Worm (Caenorhabditis elegans): ENCODE data around the gene T19B10.12.

T19B10.12 gene

ce11 chrV:11266681-11267080 lies 15.8 kb downstream of the T19B10.12 start, which contains the start of gene str-116:
TSS of gene str-116 (plus strand) at chrV:11266981.
- TF ChIP-seq ets-7 (tag; optimal IDR thresholded peaks at IDR 0.05) (no peak), pes-1 (GFP tag; IDR thresholded peaks at IDR 0.05) (no peak), sea-1 (GFP tag; conservative IDR thresholded peaks at IDR 0.05) (no peak), B0310.2 (tag; optimal IDR thresholded peaks at IDR 0.05) (no peak), tbx-37 (GFP tag; conservative IDR thresholded peaks at IDR 0.05) (no peak), tbx-11 (GFP tag; IDR thresholded peaks at IDR 0.05) (no peak), hnd-1 (tag; optimal IDR thresholded peaks at IDR 0.05) (no peak), hmg-4 (GFP tag; optimal IDR thresholded peaks at IDR 0.05) (no peak), F13C5.2 (tag; optimal IDR thresholded peaks at IDR 0.05) (no peak), hmbx-1 (tag; optimal IDR thresholded peaks at IDR 0.05) (no peak), aly-1 (tag; optimal IDR thresholded peaks at IDR 0.05) (no peak), flt-1 (GFP tag; IDR thresholded peaks at IDR 0.05) (no peak), ceh-13 (GFP tag; optimal IDR thresholded peaks at IDR 0.05) (no peak), scrt-1 (GFP tag; IDR thresholded peaks at IDR 0.05) (no peak), ama-1 (optimal IDR thresholded peaks at IDR 0.05) (no peak)

- TF ChIP-seq hmbx-1 (tag; optimal IDR thresholded peaks at IDR 0.05) (no peak), ceh-13 (GFP tag; optimal IDR thresholded peaks at IDR 0.05) (no peak), scrt-1 (GFP tag; IDR thresholded peaks at IDR 0.05) (no peak), aly-1 (tag; optimal IDR thresholded peaks at IDR 0.05) (no peak), flt-1 (GFP tag; IDR thresholded peaks at IDR 0.05) (no peak), tra-4 (tag; optimal IDR thresholded peaks at IDR 0.05) (no peak), B0310.2 (tag; optimal IDR thresholded peaks at IDR 0.05) (no peak), hnd-1 (tag; optimal IDR thresholded peaks at IDR 0.05) (no peak), F13C5.2 (tag; optimal IDR thresholded peaks at IDR 0.05) (no peak)
Observed at ce11 chrV:11268791-11269190, 18.0 kb downstream of the T19B10.12 start, which contains the start of gene str-115. TSS of gene str-115 (plus strand) at chrV:11269091.

ce11 chrV:11271051-11271450 lies 20.2 kb downstream of the T19B10.12 start, which contains the start of gene clec-222:
TSS of gene clec-222 (plus strand) at chrV:11271351.
- no peak for TF ChIP-seq flt-1 (GFP tag; IDR thresholded peaks at IDR 0.05)
- TF ChIP-seq hmbx-1 (tag; optimal IDR thresholded peaks at IDR 0.05) = no peak
- no peak for TF ChIP-seq tbx-37 (GFP tag; conservative IDR thresholded peaks at IDR 0.05)
- TF ChIP-seq ets-7 (tag; optimal IDR thresholded peaks at IDR 0.05) = no peak
- no peak for TF ChIP-seq F13C5.2 (tag; optimal IDR thresholded peaks at IDR 0.05)
- TF ChIP-seq B0310.2 (tag; optimal IDR thresholded peaks at IDR 0.05) = no peak

- TF ChIP-seq tbx-37 (GFP tag; conservative IDR thresholded peaks at IDR 0.05) = no peak
- TF ChIP-seq ets-7 (tag; optimal IDR thresholded peaks at IDR 0.05) = no peak
- no peak for TF ChIP-seq pes-1 (GFP tag; IDR thresholded peaks at IDR 0.05)
- no peak for TF ChIP-seq B0310.2 (tag; optimal IDR thresholded peaks at IDR 0.05)
- no peak for TF ChIP-seq hmg-4 (GFP tag; optimal IDR thresholded peaks at IDR 0.05)
- TF ChIP-seq scrt-1 (GFP tag; IDR thresholded peaks at IDR 0.05) = no peak
- no peak for TF ChIP-seq F13C5.2 (tag; optimal IDR thresholded peaks at IDR 0.05)
- no peak for TF ChIP-seq hnd-1 (tag; optimal IDR thresholded peaks at IDR 0.05)
- no peak for TF ChIP-seq aly-1 (tag; optimal IDR thresholded peaks at IDR 0.05)
Observed at ce11 chrV:11272848-11273247, 22.0 kb downstream of the T19B10.12 start, which contains the start of gene clec-223. TSS of gene clec-223 (plus strand) at chrV:11273148.

DNA sequence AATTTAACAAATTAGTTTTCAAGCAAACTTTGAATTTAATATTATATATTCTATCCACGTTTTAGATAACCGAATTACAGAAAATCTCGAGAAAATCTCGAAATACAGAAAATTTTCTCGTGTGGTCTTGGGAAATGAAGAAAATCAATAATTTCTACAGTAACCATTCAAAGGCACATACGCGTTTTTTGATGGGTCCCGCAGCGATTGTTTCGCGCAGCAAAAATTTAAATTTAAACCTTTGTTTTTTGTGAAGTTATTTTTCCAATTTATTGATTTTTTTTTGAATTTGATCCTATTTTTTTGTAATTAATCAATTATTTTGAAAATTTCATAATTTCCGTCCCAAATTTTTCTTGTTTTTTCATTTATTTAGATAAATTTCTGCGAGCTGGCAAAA lies 28.7 kb downstream of the T19B10.12 start:
- TF ChIP-seq F13C5.2 (tag; optimal IDR thresholded peaks at IDR 0.05) = no peak
- no peak for TF ChIP-seq flt-1 (GFP tag; IDR thresholded peaks at IDR 0.05)
- no peak for TF ChIP-seq hmg-4 (GFP tag; optimal IDR thresholded peaks at IDR 0.05)
- TF ChIP-seq tbx-11 (GFP tag; IDR thresholded peaks at IDR 0.05) = no peak
- no peak for TF ChIP-seq tbx-37 (GFP tag; conservative IDR thresholded peaks at IDR 0.05)
- TF ChIP-seq ceh-36 (tag; optimal IDR thresholded peaks at IDR 0.05) = no peak
- TF ChIP-seq tra-4 (tag; optimal IDR thresholded peaks at IDR 0.05) = no peak
- no peak for TF ChIP-seq sea-1 (GFP tag; conservative IDR thresholded peaks at IDR 0.05)
- TF ChIP-seq hnd-1 (tag; optimal IDR thresholded peaks at IDR 0.05) = no peak
- no peak for TF ChIP-seq scrt-1 (GFP tag; IDR thresholded peaks at IDR 0.05)
- no peak for TF ChIP-seq pes-1 (GFP tag; IDR thresholded peaks at IDR 0.05)
- no peak for TF ChIP-seq ama-1 (optimal IDR thresholded peaks at IDR 0.05)
- TF ChIP-seq ceh-13 (GFP tag; optimal IDR thresholded peaks at IDR 0.05) = no peak
- no peak for TF ChIP-seq ets-7 (tag; optimal IDR thresholded peaks at IDR 0.05)
- TF ChIP-seq B0310.2 (tag; optimal IDR thresholded peaks at IDR 0.05) = no peak
- TF ChIP-seq hmbx-1 (tag; optimal IDR thresholded peaks at IDR 0.05) = no peak
- no peak for TF ChIP-seq aly-1 (tag; optimal IDR thresholded peaks at IDR 0.05)

- no peak for TF ChIP-seq tra-4 (tag; optimal IDR thresholded peaks at IDR 0.05)
- no peak for TF ChIP-seq aly-1 (tag; optimal IDR thresholded peaks at IDR 0.05)
- no peak for TF ChIP-seq sea-1 (GFP tag; conservative IDR thresholded peaks at IDR 0.05)
- peak; percentile 52 for TF ChIP-seq hmg-4 (GFP tag; optimal IDR thresholded peaks at IDR 0.05)
- TF ChIP-seq hnd-1 (tag; optimal IDR thresholded peaks at IDR 0.05) = no peak
- TF ChIP-seq hmbx-1 (tag; optimal IDR thresholded peaks at IDR 0.05) = no peak
- TF ChIP-seq tbx-11 (GFP tag; IDR thresholded peaks at IDR 0.05) = no peak
Observed at ce11 chrV:11281414-11282209, 30.8 kb downstream of the T19B10.12 start.

ce11 chrV:11282272-11282671 lies 31.4 kb downstream of the T19B10.12 start, which contains the start of gene gly-20:
TSS of gene gly-20 (plus strand) at chrV:11282572.
- TF ChIP-seq tbx-11 (GFP tag; IDR thresholded peaks at IDR 0.05) = no peak
- no peak for TF ChIP-seq F13C5.2 (tag; optimal IDR thresholded peaks at IDR 0.05)
- no peak for TF ChIP-seq ets-7 (tag; optimal IDR thresholded peaks at IDR 0.05)
- no peak for TF ChIP-seq hmbx-1 (tag; optimal IDR thresholded peaks at IDR 0.05)
- no peak for TF ChIP-seq aly-1 (tag; optimal IDR thresholded peaks at IDR 0.05)
- TF ChIP-seq flt-1 (GFP tag; IDR thresholded peaks at IDR 0.05) = no peak
- no peak for TF ChIP-seq hmg-4 (GFP tag; optimal IDR thresholded peaks at IDR 0.05)
- no peak for TF ChIP-seq ceh-36 (tag; optimal IDR thresholded peaks at IDR 0.05)
- TF ChIP-seq tra-4 (tag; optimal IDR thresholded peaks at IDR 0.05) = no peak
- no peak for TF ChIP-seq hnd-1 (tag; optimal IDR thresholded peaks at IDR 0.05)
- no peak for TF ChIP-seq B0310.2 (tag; optimal IDR thresholded peaks at IDR 0.05)
- TF ChIP-seq sea-1 (GFP tag; conservative IDR thresholded peaks at IDR 0.05) = no peak
- no peak for TF ChIP-seq ceh-13 (GFP tag; optimal IDR thresholded peaks at IDR 0.05)
- TF ChIP-seq pes-1 (GFP tag; IDR thresholded peaks at IDR 0.05) = no peak
- no peak for TF ChIP-seq scrt-1 (GFP tag; IDR thresholded peaks at IDR 0.05)
- TF ChIP-seq tbx-37 (GFP tag; conservative IDR thresholded peaks at IDR 0.05) = no peak
- no peak for TF ChIP-seq ama-1 (optimal IDR thresholded peaks at IDR 0.05)
